Fruit fly (Drosophila melanogaster): ENCODE measurements around the gene Best2.

- TF ChIP-seq usp (GFP tag; optimal IDR thresholded peaks at IDR 0.05) (no peak), EcR (GFP tag; optimal IDR thresholded peaks at IDR 0.05) (no peak), pan (optimal IDR thresholded peaks at IDR 0.05) (no peak), psq (optimal IDR thresholded peaks at IDR 0.05) (no peak)
Measured at dm6 chr3L:6245646-6246045, 10.8 kb downstream of the Best2 start, which contains the start of gene Mdr65.
